Worm (Caenorhabditis elegans) whole organism, mixed stage, embryonic: Measurements from ENCODE around the gene M163.1.

Source experiments
- ces-1 ChIP-seq: fragments of 150-350 bp; optimal IDR thresholded peaks from 2 replicates; lab custom pipeline; 2014; ENCODE audit warnings: missing biosample characterization, missing genetic modification reagents, missing genetic modification characterization
- elt-3 ChIP-seq: fragments of 150-350 bp; optimal IDR thresholded peaks from 2 replicates; lab custom pipeline; 2014; ENCODE audit warnings: missing biosample characterization, missing genetic modification characterization
- ham-2 ChIP-seq: fragments of 200-800 bp; sonication (Bioruptor generic); optimal IDR thresholded peaks from 2 replicates; lab custom pipeline; 2018; ENCODE audit warnings: mild to moderate bottlenecking, missing genetic modification characterization, missing compliant biosample characterization
- lin-13 ChIP-seq: fragments of 150-350 bp; optimal IDR thresholded peaks from 2 replicates; lab custom pipeline; 2014; ENCODE audit warnings: missing biosample characterization, missing genetic modification characterization
- lsy-2 ChIP-seq: fragments of 150-350 bp; optimal IDR thresholded peaks from 2 replicates; lab custom pipeline; 2014; ENCODE audit warnings: missing biosample characterization, missing genetic modification characterization
- nhr-237 ChIP-seq: fragments of 150-350 bp; optimal IDR thresholded peaks from 2 replicates; lab custom pipeline; 2014; ENCODE audit warnings: missing biosample characterization, missing genetic modification characterization
- nhr-76 ChIP-seq: sonication (generic microtip); optimal IDR thresholded peaks from 2 replicates; lab custom pipeline; 2017; ENCODE audit warnings: missing biosample characterization, missing genetic modification characterization
- pha-4 ChIP-seq: fragments of 150-350 bp; optimal IDR thresholded peaks from 2 replicates; lab custom pipeline; 2018; ENCODE audit warnings: missing biosample characterization, missing genetic modification reagents, missing genetic modification characterization
- snpc-4 ChIP-seq: fragments of 150-350 bp; optimal IDR thresholded peaks from 2 replicates; lab custom pipeline; 2014; ENCODE audit warnings: missing biosample characterization, missing genetic modification characterization
- tbx-8 ChIP-seq: fragments of 200-800 bp; sonication (Bioruptor generic); optimal IDR thresholded peaks from 2 replicates; lab custom pipeline; 2018; ENCODE audit warnings: mild to moderate bottlenecking, missing genetic modification characterization, moderate library complexity, missing compliant biosample characterization
- unc-39 ChIP-seq: fragments of 150-350 bp; optimal IDR thresholded peaks from 2 replicates; lab custom pipeline; 2014; ENCODE audit warnings: missing biosample characterization, missing genetic modification characterization
- unc-62 ChIP-seq: fragments of 150-350 bp; optimal IDR thresholded peaks from 2 replicates; lab custom pipeline; 2014; ENCODE audit warnings: missing biosample characterization, missing genetic modification reagents, missing genetic modification characterization
- ztf-11 ChIP-seq: fragments of 150-350 bp; optimal IDR thresholded peaks from 2 replicates; lab custom pipeline; 2014; ENCODE audit warnings: missing biosample characterization, missing genetic modification characterization

DNA sequence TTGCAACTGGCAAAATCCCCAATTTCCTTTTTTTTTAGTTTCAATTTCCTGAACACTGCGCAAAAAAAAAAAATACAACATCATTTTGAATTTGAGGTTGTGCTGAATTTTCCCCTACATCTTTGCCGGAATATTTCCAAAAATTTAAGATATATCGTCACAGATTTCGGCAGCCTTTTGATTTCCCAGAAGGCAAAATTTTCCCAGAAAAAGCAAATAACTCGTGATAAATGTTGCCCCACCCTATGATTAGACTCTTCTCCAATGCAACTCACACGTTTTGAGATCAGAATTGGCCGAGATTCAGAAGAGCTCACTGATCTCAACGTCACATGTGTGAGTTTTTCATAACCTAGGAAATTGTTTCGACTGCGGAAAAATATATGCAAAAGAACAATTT lies 11.2 kb downstream of the M163.1 start:
- TF ChIP-seq tbx-8: no peak
- no peak for TF ChIP-seq ham-2 (GFP tag; lab: Kevin White, UChicago)
- no peak for TF ChIP-seq pha-4 (tag; lab: Kevin White, UChicago)
- no peak for TF ChIP-seq nhr-76 (tag; lab: Kevin White, UChicago)
- no peak for TF ChIP-seq ztf-11 (tag; lab: Kevin White, UChicago)
- no peak for TF ChIP-seq unc-39 (tag; lab: Kevin White, UChicago)
- no peak for TF ChIP-seq lin-13
- no peak for TF ChIP-seq snpc-4
- TF ChIP-seq nhr-237 (tag; lab: Kevin White, UChicago): no peak
- TF ChIP-seq ces-1: no peak
- no peak for TF ChIP-seq elt-3 (tag; lab: Kevin White, UChicago)
- no peak for TF ChIP-seq unc-62 (GFP tag; lab: Kevin White, UChicago)
- no peak for TF ChIP-seq lsy-2 (tag; lab: Kevin White, UChicago)
